Worm (Caenorhabditis elegans) whole organism, L3 larva: ENCODE data around the gene cyp-33E1.

Experiments used
- R02D3.7 ChIP-seq: fragments of 150-350 bp; optimal IDR thresholded peaks from 2 replicates; lab custom pipeline; 2014; ENCODE audit warnings: missing biosample characterization, missing genetic modification characterization
- ama-1 ChIP-seq: fragments of 150-350 bp; optimal IDR thresholded peaks from 2 replicates; lab custom pipeline; 2018
- ceh-9 ChIP-seq: sonication (generic microtip); optimal IDR thresholded peaks from 2 replicates; lab custom pipeline; 2018; ENCODE audit warnings: missing biosample characterization, missing genetic modification characterization
- daf-12 ChIP-seq: fragments of 150-350 bp; optimal IDR thresholded peaks from 2 replicates; lab custom pipeline; 2014; ENCODE audit warnings: missing biosample characterization, missing genetic modification reagents, missing genetic modification characterization
- egl-27 ChIP-seq: sonication (generic microtip); optimal IDR thresholded peaks from 4 replicates; lab custom pipeline; 2017; ENCODE audit warnings: missing biosample characterization, missing genetic modification reagents, missing genetic modification characterization
- egl-5 ChIP-seq: fragments of 150-350 bp; optimal IDR thresholded peaks from 2 replicates; lab custom pipeline; 2017; ENCODE audit warnings: missing biosample characterization, missing genetic modification reagents, missing genetic modification characterization, inconsistent platforms
- elt-1 ChIP-seq: fragments of 150-350 bp; optimal IDR thresholded peaks from 2 replicates; lab custom pipeline; 2014; ENCODE audit warnings: missing biosample characterization, missing genetic modification characterization
- elt-2 ChIP-seq: sonication (generic microtip); optimal IDR thresholded peaks from 2 replicates; lab custom pipeline; 2016; ENCODE audit warnings: missing genetic modification reagents, mild to moderate bottlenecking, missing genetic modification characterization, missing compliant biosample characterization
- elt-3 ChIP-seq, 3 experiments: fragments of 150-350 bp in 1 of 3; sonication (generic microtip) in 2 of 3; optimal IDR thresholded peaks; 2 replicates in 2 of 3; 4 replicates in 1 of 3; lab custom pipeline; 2014 to 2017; ENCODE audit warnings: missing biosample characterization in 3 of 3, missing genetic modification characterization in 3 of 3
- eor-1 ChIP-seq, 2 experiments: fragments of 150-350 bp; optimal IDR thresholded peaks; 2 replicates each; lab custom pipeline; 2014 to 2018; ENCODE audit warnings: missing biosample characterization in 2 of 2, missing genetic modification characterization in 2 of 2
- fkh-10 ChIP-seq: sonication (generic microtip); optimal IDR thresholded peaks from 2 replicates; lab custom pipeline; 2017; ENCODE audit warnings: missing biosample characterization, missing genetic modification reagents, missing genetic modification characterization
- fkh-2 ChIP-seq: fragments of 150-350 bp; optimal IDR thresholded peaks from 2 replicates; lab custom pipeline; 2014; ENCODE audit warnings: missing biosample characterization, missing genetic modification reagents, missing genetic modification characterization
- hmg-11 ChIP-seq: sonication (generic microtip); optimal IDR thresholded peaks from 2 replicates; lab custom pipeline; 2016; ENCODE audit warnings: missing genetic modification characterization, missing compliant biosample characterization
- lin-15B ChIP-seq: fragments of 150-350 bp; optimal IDR thresholded peaks from 2 replicates; lab custom pipeline; 2014; ENCODE audit warnings: missing biosample characterization, missing genetic modification characterization
- lin-39 ChIP-seq: fragments of 150-350 bp; optimal IDR thresholded peaks from 2 replicates; lab custom pipeline; 2018; ENCODE audit warnings: missing biosample characterization, missing genetic modification reagents, missing genetic modification characterization
- mdl-1 ChIP-seq: fragments of 150-350 bp; optimal IDR thresholded peaks from 2 replicates; lab custom pipeline; 2014; ENCODE audit warnings: missing biosample characterization, missing genetic modification characterization
- mml-1 ChIP-seq: fragments of 150-350 bp; sonication (generic microtip); optimal IDR thresholded peaks from 3 replicates; lab custom pipeline; 2014; ENCODE audit warnings: missing biosample characterization, missing genetic modification characterization
- nfya-1 ChIP-seq: sonication (generic microtip); optimal IDR thresholded peaks from 2 replicates; lab custom pipeline; 2017; ENCODE audit warnings: missing genetic modification characterization, mild to moderate bottlenecking, missing compliant biosample characterization, antibody characterized with exemption, moderate library complexity; ENCODE audit not compliant: insufficient read depth
- nhr-11 ChIP-seq: fragments of 150-350 bp; optimal IDR thresholded peaks from 2 replicates; lab custom pipeline; 2014; ENCODE audit warnings: missing biosample characterization, missing genetic modification characterization
- nhr-23 ChIP-seq: fragments of 150-350 bp; optimal IDR thresholded peaks from 2 replicates; lab custom pipeline; 2014; ENCODE audit warnings: missing biosample characterization, missing genetic modification reagents, missing genetic modification characterization
- nhr-25 ChIP-seq: sonication (generic microtip); optimal IDR thresholded peaks from 2 replicates; lab custom pipeline; 2017; ENCODE audit warnings: missing biosample characterization, missing genetic modification characterization
- nhr-28 ChIP-seq: fragments of 150-350 bp; optimal IDR thresholded peaks from 2 replicates; lab custom pipeline; 2014; ENCODE audit warnings: missing biosample characterization, missing genetic modification characterization
- nhr-43 ChIP-seq: sonication (generic microtip); optimal IDR thresholded peaks from 2 replicates; lab custom pipeline; 2016; ENCODE audit warnings: mild to moderate bottlenecking, missing genetic modification characterization, missing compliant biosample characterization; ENCODE audit not compliant: poor library complexity, severe bottlenecking
- nhr-67 ChIP-seq: fragments of 150-350 bp; optimal IDR thresholded peaks from 2 replicates; lab custom pipeline; 2014; ENCODE audit warnings: missing biosample characterization, missing genetic modification characterization
- nhr-76 ChIP-seq: fragments of 150-350 bp; sonication (generic microtip); optimal IDR thresholded peaks from 5 replicates; lab custom pipeline; 2014; ENCODE audit warnings: missing biosample characterization, missing genetic modification characterization
- nhr-77 ChIP-seq: fragments of 150-350 bp; optimal IDR thresholded peaks from 2 replicates; lab custom pipeline; 2014; ENCODE audit warnings: missing biosample characterization, missing genetic modification characterization
- pha-4 ChIP-seq: fragments of 150-350 bp; optimal IDR thresholded peaks from 2 replicates; lab custom pipeline; 2014; ENCODE audit warnings: missing biosample characterization, missing genetic modification reagents, missing genetic modification characterization
- pqm-1 ChIP-seq: fragments of 150-350 bp; optimal IDR thresholded peaks from 2 replicates; lab custom pipeline; 2017; ENCODE audit warnings: missing biosample characterization, missing genetic modification characterization, inconsistent platforms
- sea-2 ChIP-seq: fragments of 150-350 bp; sonication (generic microtip); optimal IDR thresholded peaks from 4 replicates; lab custom pipeline; 2014; ENCODE audit warnings: missing biosample characterization, missing genetic modification reagents, missing genetic modification characterization
- skn-1 ChIP-seq: fragments of 150-350 bp; optimal IDR thresholded peaks from 2 replicates; lab custom pipeline; 2014; ENCODE audit warnings: missing biosample characterization, missing genetic modification characterization
- snpc-4 ChIP-seq: fragments of 150-350 bp; optimal IDR thresholded peaks from 2 replicates; lab custom pipeline; 2014; ENCODE audit warnings: missing biosample characterization, missing genetic modification characterization
- unc-39 ChIP-seq: sonication (generic microtip); optimal IDR thresholded peaks from 4 replicates; lab custom pipeline; 2017; ENCODE audit warnings: missing biosample characterization, missing genetic modification characterization
- unc-62 ChIP-seq: fragments of 150-350 bp; sonication (generic microtip); optimal IDR thresholded peaks from 4 replicates; lab custom pipeline; 2014; ENCODE audit warnings: missing biosample characterization, missing genetic modification reagents, missing genetic modification characterization
- zag-1 ChIP-seq: fragments of 150-350 bp; optimal IDR thresholded peaks from 2 replicates; lab custom pipeline; 2014; ENCODE audit warnings: missing biosample characterization, missing genetic modification characterization
- ztf-11 ChIP-seq: fragments of 150-350 bp; optimal IDR thresholded peaks from 2 replicates; lab custom pipeline; 2014; ENCODE audit warnings: missing biosample characterization, missing genetic modification characterization
- ztf-4 ChIP-seq: fragments of 150-350 bp; optimal IDR thresholded peaks from 2 replicates; lab custom pipeline; 2014; ENCODE audit warnings: missing biosample characterization, missing genetic modification characterization

The cyp-33E1 gene

DNA sequence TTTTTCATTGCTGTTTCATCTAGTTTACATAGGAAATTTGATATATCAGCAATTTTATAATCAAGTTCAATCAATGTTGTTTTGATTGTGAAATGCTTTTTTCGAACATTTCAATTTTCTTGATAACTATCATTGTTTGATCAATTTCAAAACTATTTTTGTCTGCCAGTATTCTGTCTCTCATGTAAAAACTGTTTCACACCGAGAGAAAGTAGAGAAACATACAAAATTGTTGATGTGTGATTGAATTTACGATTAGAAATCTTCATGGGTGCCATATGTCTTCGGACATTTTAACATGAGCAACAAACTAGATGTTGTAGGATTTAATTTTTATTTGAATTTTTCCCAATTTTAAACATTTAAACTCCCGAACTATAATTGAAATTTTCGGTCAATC lies 2.3 kb upstream of the cyp-33E1 start, which contains the start of gene C49C8.2:
Gene C49C8.2, plus strand, starts transcription at position 393 of the 400 bp plus-strand sequence.
- TF ChIP-seq pha-4 (tag; lab: Kevin White, UChicago) (peak; percentile 60), elt-2 (tag; lab: Kevin White, UChicago) (peak; percentile 56), daf-12 (tag; lab: Kevin White, UChicago) (no peak)

DNA sequence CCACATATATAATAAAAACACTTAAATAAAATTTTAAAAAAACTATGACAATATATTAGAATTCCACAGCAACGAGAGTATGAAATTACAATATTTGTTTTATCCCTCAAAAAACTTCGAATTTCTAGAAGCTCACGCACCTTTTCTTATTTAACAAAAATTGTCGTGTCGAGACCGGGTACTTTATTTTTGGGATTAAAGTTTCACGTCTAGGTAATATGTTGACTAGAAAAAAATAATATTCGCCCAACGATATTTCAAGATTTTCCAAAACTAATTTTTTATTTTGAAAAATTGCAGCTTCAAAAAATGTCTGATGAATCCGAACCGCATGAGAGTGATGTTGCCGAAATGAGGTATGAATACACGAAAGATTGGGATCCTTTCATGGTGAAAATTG lies 4.0 kb downstream of the cyp-33E1 start, which contains the start of gene C49C8.3:
Gene C49C8.3, plus strand, starts transcription at position 301 of the 400 bp plus-strand sequence.
- TF ChIP-seq sea-2 (GFP tag; lab: Kevin White, UChicago) (no peak), skn-1 (tag; lab: Kevin White, UChicago) (no peak), ceh-9 (no peak), elt-1 (no peak), zag-1 (tag; lab: Kevin White, UChicago) (no peak), ztf-4 (tag; lab: Kevin White, UChicago) (no peak), nhr-11 (tag; lab: Kevin White, UChicago) (no peak), nhr-23 (no peak), nhr-67 (no peak), elt-2 (tag; lab: Kevin White, UChicago) (no peak), lin-15B (tag; lab: Kevin White, UChicago) (no peak), nhr-25 (tag; lab: Kevin White, UChicago) (no peak)

DNA sequence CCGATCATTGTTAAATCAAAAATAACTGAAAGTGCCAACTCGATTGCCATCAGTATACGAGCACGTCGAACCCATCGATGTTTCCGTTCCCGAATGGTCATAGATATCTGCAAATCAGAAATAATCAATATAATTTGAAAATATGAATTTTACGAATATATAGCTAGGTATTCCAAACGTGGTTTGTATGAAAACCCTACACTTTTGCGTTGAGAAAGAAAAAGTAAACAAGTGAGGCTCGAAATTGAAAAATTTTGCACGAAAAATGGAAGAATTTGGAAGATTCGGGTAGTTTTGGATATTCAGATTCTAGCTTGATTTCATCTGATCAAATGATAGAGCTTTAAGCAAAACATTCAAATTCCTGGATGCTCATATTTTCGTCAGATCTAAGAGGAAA lies 9.6 kb downstream of the cyp-33E1 start, which contains the start of gene F42A9.9:
Gene F42A9.9, minus strand, starts transcription at position 101 of the 400 bp plus-strand sequence.
- TF ChIP-seq nhr-23 (no peak), egl-27 (no peak), ztf-11 (no peak), mdl-1 (tag; lab: Kevin White, UChicago) (no peak), fkh-10 (no peak), R02D3.7 (tag; lab: Kevin White, UChicago) (no peak), egl-5 (tag; lab: Kevin White, UChicago) (no peak), nhr-43 (tag; lab: Kevin White, UChicago) (no peak), nfya-1 (tag; lab: Kevin White, UChicago) (no peak), nhr-28 (tag; lab: Kevin White, UChicago) (no peak), eor-1 (tag; optimal IDR thresholded peaks at IDR 0.05; lab: Kevin White, UChicago) (no peak), pqm-1 (no peak), pha-4 (tag; lab: Kevin White, UChicago) (no peak), sea-2 (GFP tag; lab: Kevin White, UChicago) (no peak), ceh-9 (no peak), elt-3 (tag; optimal IDR thresholded peaks at IDR 0.05; lab: Kevin White, UChicago) (no peak)

DNA sequence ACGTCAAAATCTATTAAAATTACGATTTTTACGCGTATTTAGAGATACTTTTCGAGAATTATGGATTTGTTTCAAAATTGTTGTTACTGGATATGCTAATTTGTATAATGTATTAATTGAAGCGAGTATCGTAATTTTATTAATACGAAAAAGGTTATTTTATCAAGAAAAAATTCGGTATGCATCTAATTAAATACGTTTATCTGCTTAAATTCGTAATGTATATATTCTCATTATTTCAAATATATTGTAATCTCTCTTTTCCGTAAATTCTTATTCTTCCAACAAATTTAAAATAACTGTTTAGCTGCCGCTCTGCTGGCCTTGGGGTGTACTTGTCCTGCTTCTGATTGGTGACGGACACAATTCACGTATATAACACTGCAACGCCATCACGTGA lies 17.4 kb downstream of the cyp-33E1 start, which contains the start of gene dgk-4:
Gene dgk-4, plus strand, starts transcription at position 301 of the 400 bp plus-strand sequence.
- no peak for TF ChIP-seq daf-12 (tag; lab: Kevin White, UChicago)
- no peak for TF ChIP-seq unc-39
- TF ChIP-seq nhr-23: no peak
- TF ChIP-seq elt-2 (tag; lab: Kevin White, UChicago): no peak
- no peak for TF ChIP-seq snpc-4 (tag; lab: Kevin White, UChicago)
- no peak for TF ChIP-seq nhr-76 (tag; lab: Kevin White, UChicago)
- no peak for TF ChIP-seq fkh-10
- no peak for TF ChIP-seq hmg-11 (tag; lab: Kevin White, UChicago)
- TF ChIP-seq ama-1 (lab: Kevin White, UChicago): no peak
- TF ChIP-seq lin-15B (tag; lab: Kevin White, UChicago): no peak
- TF ChIP-seq nfya-1 (tag; lab: Kevin White, UChicago): no peak
- no peak for TF ChIP-seq nhr-77
- TF ChIP-seq sea-2 (GFP tag; lab: Kevin White, UChicago): no peak
- TF ChIP-seq nhr-43 (tag; lab: Kevin White, UChicago): no peak
- no peak for TF ChIP-seq fkh-2
- no peak for TF ChIP-seq unc-62
- TF ChIP-seq nhr-28 (tag; lab: Kevin White, UChicago): no peak
- no peak for TF ChIP-seq pha-4 (tag; lab: Kevin White, UChicago)
- TF ChIP-seq zag-1 (tag; lab: Kevin White, UChicago): no peak
- no peak for TF ChIP-seq egl-5 (tag; lab: Kevin White, UChicago)

DNA sequence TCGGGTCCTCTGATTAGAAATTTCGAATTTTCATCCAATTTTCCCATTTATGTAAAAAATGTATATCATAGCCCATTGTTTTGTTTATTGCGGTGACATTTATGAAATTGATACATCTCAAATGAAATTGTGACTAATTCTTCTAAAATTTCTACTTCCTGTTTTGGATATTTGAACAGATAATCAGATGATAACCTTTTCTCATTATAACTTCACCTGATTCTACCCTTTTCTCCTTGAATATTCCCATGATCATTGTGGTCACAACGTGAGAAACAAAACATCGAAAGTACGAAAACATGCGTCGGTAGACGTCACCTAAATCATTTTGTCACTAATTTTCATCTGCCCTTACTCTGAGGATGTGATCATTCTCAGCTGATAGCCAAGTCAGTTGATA lies 18.2 kb downstream of the cyp-33E1 start:
- no peak for TF ChIP-seq lin-15B (tag; lab: Kevin White, UChicago)
- no peak for TF ChIP-seq nhr-77
- TF ChIP-seq mml-1: no peak
- no peak for TF ChIP-seq nfya-1 (tag; lab: Kevin White, UChicago)
- TF ChIP-seq snpc-4 (tag; lab: Kevin White, UChicago): no peak
- no peak for TF ChIP-seq egl-27
- TF ChIP-seq nhr-43 (tag; lab: Kevin White, UChicago): no peak
- no peak for TF ChIP-seq zag-1 (tag; lab: Kevin White, UChicago)
- no peak for TF ChIP-seq fkh-10
- TF ChIP-seq pha-4 (tag; lab: Kevin White, UChicago): no peak
- TF ChIP-seq ceh-9: no peak
- TF ChIP-seq nhr-76 (tag; lab: Kevin White, UChicago): no peak
- no peak for TF ChIP-seq elt-3 (tag; optimal IDR thresholded peaks at IDR 0.05; lab: Kevin White, UChicago)
- no peak for TF ChIP-seq lin-39 (tag; lab: Kevin White, UChicago)
- no peak for TF ChIP-seq nhr-23
- no peak for TF ChIP-seq elt-1
- TF ChIP-seq, all 47 proteins: peak for 0
